Worm (Caenorhabditis elegans): ENCODE data around the gene fut-3.

ce11 chrII:5652334-5652733 is 7.2 kb downstream of the fut-3 start, which contains the start of gene bli-2:
- TF ChIP-seq unc-42 (tag; optimal IDR thresholded peaks at IDR 0.05) (no peak), pag-3 (tag; optimal IDR thresholded peaks at IDR 0.05; ENCODE audit: borderline replicate concordance) (no peak), fkh-10 (GFP tag; optimal IDR thresholded peaks at IDR 0.05) (no peak), C08G9.2 (tag; optimal IDR thresholded peaks at IDR 0.05) (no peak), rnt-1 (tag; optimal IDR thresholded peaks at IDR 0.05) (no peak), ceh-30 (tag; optimal IDR thresholded peaks at IDR 0.05) (no peak), elt-2 (tag; optimal IDR thresholded peaks at IDR 0.05) (no peak), hlh-13 (GFP tag; optimal IDR thresholded peaks at IDR 0.05) (no peak), T23F11.4 (GFP tag; optimal IDR thresholded peaks at IDR 0.05) (no peak), nfya-1 (tag; optimal IDR thresholded peaks at IDR 0.05) (no peak)

All from whole organism, late embryonic.